Worm (Caenorhabditis elegans): ENCODE measurements around the gene ekl-6.

ce11 chrIII:10093093-10093492 lies 28.9 kb downstream of the ekl-6 start:
- TF ChIP-seq him-1 (tag; optimal IDR thresholded peaks at IDR 0.05), result no peak
- no peak for TF ChIP-seq dao-5 (tag; optimal IDR thresholded peaks at IDR 0.05)
- TF ChIP-seq W03F9.2 (tag; optimal IDR thresholded peaks at IDR 0.05), result no peak

Measured in whole organism, L4/young adult.